Worm (Caenorhabditis elegans) whole organism, midembryonic: ENCODE data around the gene T22E5.6.

Experiments used
- T22C8.4 ChIP-seq: fragments of 200-800 bp; sonication (Bioruptor generic); IDR thresholded peaks from 2 replicates; pipeline ENCODE4 v1.3.6; 2022; ENCODE audit warnings: missing genetic modification characterization, missing compliant biosample characterization
- cog-1 ChIP-seq: sonication (generic microtip); optimal IDR thresholded peaks from 2 replicates; lab custom pipeline; 2016; ENCODE audit warnings: missing genetic modification characterization, missing compliant biosample characterization
- flt-1 ChIP-seq: fragments of 200-800 bp; sonication (Bioruptor generic); IDR thresholded peaks from 2 replicates; pipeline ENCODE4 v1.3.6; 2022; ENCODE audit warnings: missing genetic modification characterization, missing compliant biosample characterization
- klf-2 ChIP-seq: fragments of 200-800 bp; sonication (Bioruptor generic); conservative IDR thresholded peaks from 2 replicates; pipeline ENCODE4 v1.3.6; 2022; ENCODE audit warnings: missing genetic modification reagents, missing genetic modification characterization, missing compliant biosample characterization
- med-1 ChIP-seq: sonication (generic microtip); optimal IDR thresholded peaks from 2 replicates; lab custom pipeline; 2017; ENCODE audit warnings: missing genetic modification characterization, mild to moderate bottlenecking, missing compliant biosample characterization, antibody characterized with exemption, missing genetic modification reagents; ENCODE audit not compliant: insufficient read depth
- ref-1 ChIP-seq: fragments of 200-800 bp; sonication (Bioruptor generic); conservative IDR thresholded peaks from 2 replicates; pipeline ENCODE4 v1.3.6; 2022; ENCODE audit warnings: missing genetic modification reagents, missing genetic modification characterization, missing compliant biosample characterization
- tab-1 ChIP-seq: fragments of 200-800 bp; sonication (Bioruptor generic); IDR thresholded peaks from 2 replicates; pipeline ENCODE4 v1.3.6; 2022; ENCODE audit warnings: missing genetic modification characterization, missing compliant biosample characterization
- ztf-23 ChIP-seq: fragments of 200-800 bp; sonication (Bioruptor generic); IDR thresholded peaks from 2 replicates; pipeline ENCODE4 v1.3.6; 2022; ENCODE audit warnings: missing genetic modification reagents, missing genetic modification characterization, missing compliant biosample characterization
- ztf-29 ChIP-seq: fragments of 200-800 bp; sonication (Bioruptor generic); IDR thresholded peaks from 2 replicates; pipeline ENCODE4 v1.3.6; 2022; ENCODE audit warnings: missing genetic modification reagents, missing genetic modification characterization, missing compliant biosample characterization

ce11 chrX:6443373-6443772 is 27.2 kb upstream of the T22E5.6 start, which contains the start of gene K10C2.7:
- TF ChIP-seq tab-1 (GFP tag; lab: Robert Waterston, UW) (no peak), ztf-29 (GFP tag; lab: Robert Waterston, UW) (no peak), klf-2 (GFP tag; lab: Robert Waterston, UW) (no peak), ztf-23 (no peak), med-1 (GFP tag; lab: Kevin White, UChicago) (no peak), flt-1 (GFP tag; lab: Robert Waterston, UW) (no peak), T22C8.4 (GFP tag; lab: Robert Waterston, UW) (no peak), cog-1 (no peak), ref-1 (GFP tag; lab: Robert Waterston, UW) (no peak)
